Fruit fly (Drosophila melanogaster) whole organism, pupa: ENCODE results near the gene CG11902.

Source experiments
- CG13204 ChIP-seq: fragments of 200-800 bp; sonication (Bioruptor generic); optimal IDR thresholded peaks from 2 replicates; lab custom pipeline; 2018; ENCODE audit warnings: missing biosample characterization, mild to moderate bottlenecking, missing genetic modification characterization, moderate library complexity
- CG14655 ChIP-seq: fragments of 200-800 bp; sonication (Bioruptor generic); optimal IDR thresholded peaks from 3 replicates; lab custom pipeline; 2017; ENCODE audit warnings: mild to moderate bottlenecking, missing biosample characterization, missing genetic modification reagents, missing genetic modification characterization
- CG15710 ChIP-seq: fragments of 200-800 bp; sonication (Bioruptor generic); optimal IDR thresholded peaks from 2 replicates; lab custom pipeline; 2018; ENCODE audit warnings: missing biosample characterization, mild to moderate bottlenecking, missing genetic modification characterization, moderate library complexity
- CG32121 ChIP-seq: fragments of 200-800 bp; sonication (Bioruptor generic); IDR thresholded peaks from 2 replicates; pipeline ENCODE4 v1.3.6; 2022; ENCODE audit warnings: missing biosample characterization, missing genetic modification characterization
- CG34367 ChIP-seq: fragments of 200-800 bp; sonication (Bioruptor generic); optimal IDR thresholded peaks from 2 replicates; lab custom pipeline; 2018; ENCODE audit warnings: missing biosample characterization, mild to moderate bottlenecking, missing genetic modification characterization
- CG8301 ChIP-seq: fragments of 200-800 bp; sonication (Bioruptor generic); optimal IDR thresholded peaks from 2 replicates; lab custom pipeline; 2018; ENCODE audit warnings: missing biosample characterization, mild to moderate bottlenecking, missing genetic modification characterization
- CG9948 ChIP-seq: fragments of 200-800 bp; sonication (Bioruptor generic); optimal IDR thresholded peaks from 2 replicates; lab custom pipeline; 2018; ENCODE audit warnings: missing biosample characterization, mild to moderate bottlenecking, missing genetic modification characterization, moderate library complexity
- D1 ChIP-seq: fragments of 200-800 bp; sonication (Bioruptor generic); optimal IDR thresholded peaks from 2 replicates; lab custom pipeline; 2018; ENCODE audit warnings: missing biosample characterization, mild to moderate bottlenecking, missing genetic modification characterization, moderate library complexity
- EcR ChIP-seq: fragments of 200-800 bp; sonication (Bioruptor generic); optimal IDR thresholded peaks from 3 replicates; lab custom pipeline; 2019; ENCODE audit warnings: missing biosample characterization, missing genetic modification characterization, mild to moderate bottlenecking, moderate library complexity, missing genetic modification reagents
- Ets98B ChIP-seq: fragments of 200-800 bp; sonication (Bioruptor generic); IDR thresholded peaks from 2 replicates; pipeline ENCODE4 v1.3.6; 2022; ENCODE audit warnings: missing biosample characterization, missing genetic modification characterization
- Pif1A ChIP-seq: fragments of 200-800 bp; sonication (Bioruptor generic); optimal IDR thresholded peaks from 3 replicates; lab custom pipeline; 2016; ENCODE audit warnings: missing biosample characterization, missing genetic modification characterization
- Pif1B ChIP-seq: fragments of 200-800 bp; sonication (Bioruptor generic); optimal IDR thresholded peaks from 3 replicates; lab custom pipeline; 2016; ENCODE audit warnings: missing biosample characterization, missing genetic modification characterization
- gl ChIP-seq: fragments of 200-800 bp; sonication (Bioruptor generic); optimal IDR thresholded peaks from 2 replicates; lab custom pipeline; 2018; ENCODE audit warnings: missing biosample characterization, mild to moderate bottlenecking, missing genetic modification characterization
- rn ChIP-seq: fragments of 200-800 bp; sonication (Bioruptor generic); IDR thresholded peaks from 2 replicates; pipeline ENCODE4 v1.3.6; 2022; ENCODE audit warnings: missing biosample characterization, missing genetic modification characterization

dm6 chr3R:25339952-25340351 lies 4.9 kb downstream of the CG11902 start, which contains the start of gene rha:
- TF ChIP-seq CG34367 (no peak), CG32121 (no peak), D1 (tag; lab: Kevin White, UChicago) (no peak), Pif1B (no peak), CG14655 (GFP tag; lab: Kevin White, UChicago) (no peak), gl (no peak), CG8301 (no peak), CG15710 (tag; lab: Kevin White, UChicago) (no peak), EcR (GFP tag; lab: Kevin White, UChicago) (no peak), Ets98B (GFP tag; lab: Robert Waterston, UW) (no peak), Pif1A (no peak), rn (GFP tag; lab: Robert Waterston, UW) (no peak), CG13204 (GFP tag; lab: Kevin White, UChicago) (no peak), CG9948 (no peak)
